Worm (Caenorhabditis elegans) whole organism, mixed stage, embryonic: Measurements from ENCODE around the gene C33F10.12.

Source experiments
- elt-1 ChIP-seq: sonication (generic microtip); optimal IDR thresholded peaks from 2 replicates; lab custom pipeline; 2017; ENCODE audit warnings: missing genetic modification characterization, mild to moderate bottlenecking, missing compliant biosample characterization, antibody characterized with exemption, moderate library complexity, borderline replicate concordance; ENCODE audit not compliant: insufficient read depth
- flh-1 ChIP-seq: fragments of 200-800 bp; sonication (Bioruptor generic); optimal IDR thresholded peaks from 2 replicates; lab custom pipeline; 2018; ENCODE audit warnings: mild to moderate bottlenecking, missing genetic modification characterization, moderate library complexity, missing compliant biosample characterization
- hlh-1 ChIP-seq: fragments of 150-350 bp; optimal IDR thresholded peaks from 2 replicates; lab custom pipeline; 2014; ENCODE audit warnings: missing biosample characterization, missing genetic modification reagents, missing genetic modification characterization
- nhr-237 ChIP-seq: fragments of 150-350 bp; optimal IDR thresholded peaks from 2 replicates; lab custom pipeline; 2014; ENCODE audit warnings: missing biosample characterization, missing genetic modification characterization
- nhr-28 ChIP-seq: fragments of 150-350 bp; optimal IDR thresholded peaks from 2 replicates; lab custom pipeline; 2014; ENCODE audit warnings: missing biosample characterization, missing genetic modification characterization
- nhr-76 ChIP-seq: sonication (generic microtip); optimal IDR thresholded peaks from 2 replicates; lab custom pipeline; 2017; ENCODE audit warnings: missing biosample characterization, missing genetic modification characterization
- pha-4 ChIP-seq: fragments of 150-350 bp; optimal IDR thresholded peaks from 2 replicates; lab custom pipeline; 2018; ENCODE audit warnings: missing biosample characterization, missing genetic modification reagents, missing genetic modification characterization

- TF ChIP-seq nhr-28 = no peak
- no peak for TF ChIP-seq nhr-237 (tag; lab: Kevin White, UChicago)
- no peak for TF ChIP-seq flh-1 (GFP tag; lab: Kevin White, UChicago)
- TF ChIP-seq elt-1 = no peak
- TF ChIP-seq nhr-76 (tag; lab: Kevin White, UChicago) = no peak
- TF ChIP-seq hlh-1 (tag; lab: Kevin White, UChicago) = no peak
- TF ChIP-seq pha-4 (tag; lab: Kevin White, UChicago) = no peak
These were observed 37.0 kb downstream of the C33F10.12 start for ce11 chrII:4800524-4800923.
